Worm (Caenorhabditis elegans) whole organism, young adult: ENCODE results near the gene R08C7.4.

Source experiments
- C17E4.6 ChIP-seq: fragments of 200-800 bp; sonication (Bioruptor generic); IDR thresholded peaks from 2 replicates; pipeline ENCODE4 v1.3.6; 2022; ENCODE audit warnings: missing genetic modification reagents, missing genetic modification characterization, missing compliant biosample characterization
- D2030.7 ChIP-seq: fragments of 200-800 bp; sonication (Bioruptor generic); IDR thresholded peaks from 2 replicates; pipeline ENCODE4 v1.3.6; 2022; ENCODE audit warnings: missing genetic modification reagents, missing genetic modification characterization, missing compliant biosample characterization
- F22D6.2 ChIP-seq: sonication (generic microtip); optimal IDR thresholded peaks from 2 replicates; lab custom pipeline; 2016; ENCODE audit warnings: mild to moderate bottlenecking, missing genetic modification characterization, missing compliant biosample characterization
- F33H1.4 ChIP-seq: fragments of 200-800 bp; sonication (Bioruptor generic); IDR thresholded peaks from 2 replicates; pipeline ENCODE4 v1.3.6; 2022; ENCODE audit warnings: missing genetic modification reagents, missing genetic modification characterization, missing compliant biosample characterization
- F39B2.1 ChIP-seq: fragments of 200-800 bp; sonication (Bioruptor generic); IDR thresholded peaks from 2 replicates; pipeline ENCODE4 v1.3.6; 2022; ENCODE audit warnings: missing genetic modification reagents, missing genetic modification characterization, missing compliant biosample characterization
- F49E8.2 ChIP-seq: sonication (generic microtip); optimal IDR thresholded peaks from 3 replicates; lab custom pipeline; 2017; ENCODE audit warnings: missing genetic modification characterization, mild to moderate bottlenecking, missing compliant biosample characterization, antibody characterized with exemption, moderate library complexity; ENCODE audit not compliant: insufficient read depth
- F55B11.4 ChIP-seq: sonication (generic microtip); optimal IDR thresholded peaks from 2 replicates; lab custom pipeline; 2016; ENCODE audit warnings: missing compliant biosample characterization, missing genetic modification characterization, borderline replicate concordance; ENCODE audit not compliant: insufficient read depth
- F57A8.1 ChIP-seq: fragments of 200-800 bp; sonication (Bioruptor generic); optimal IDR thresholded peaks from 2 replicates; lab custom pipeline; 2018; ENCODE audit warnings: mild to moderate bottlenecking, missing genetic modification characterization, moderate library complexity, missing compliant biosample characterization
- F57C9.4 ChIP-seq: sonication (generic microtip); optimal IDR thresholded peaks from 2 replicates; lab custom pipeline; 2017; ENCODE audit warnings: mild to moderate bottlenecking, missing genetic modification characterization, missing compliant biosample characterization
- K11D2.4 ChIP-seq: fragments of 200-800 bp; sonication (Bioruptor generic); IDR thresholded peaks from 2 replicates; pipeline ENCODE4 v1.3.6; 2022; ENCODE audit warnings: missing genetic modification reagents, missing genetic modification characterization, missing compliant biosample characterization
- K12H6.12 ChIP-seq: fragments of 200-800 bp; sonication (Bioruptor generic); optimal IDR thresholded peaks from 2 replicates; lab custom pipeline; 2018; ENCODE audit warnings: mild to moderate bottlenecking, missing genetic modification characterization, missing compliant biosample characterization
- T26A5.8 ChIP-seq: sonication (generic microtip); optimal IDR thresholded peaks from 2 replicates; lab custom pipeline; 2016; ENCODE audit warnings: missing genetic modification characterization, missing compliant biosample characterization
- Y53F4B.3 ChIP-seq: fragments of 200-800 bp; sonication (Bioruptor generic); IDR thresholded peaks from 2 replicates; pipeline ENCODE4 v1.3.6; 2022; ENCODE audit warnings: missing genetic modification reagents, missing genetic modification characterization, missing compliant biosample characterization
- Y53G8AR.9 ChIP-seq: fragments of 200-800 bp; sonication (Bioruptor generic); conservative IDR thresholded peaks from 2 replicates; pipeline ENCODE4 v1.3.6; 2022; ENCODE audit warnings: missing genetic modification reagents, missing genetic modification characterization, missing compliant biosample characterization
- Y67H2A.10 ChIP-seq: fragments of 200-800 bp; sonication (Bioruptor generic); conservative IDR thresholded peaks from 2 replicates; pipeline ENCODE4 v1.3.6; 2022; ENCODE audit warnings: missing genetic modification reagents, missing genetic modification characterization, missing compliant biosample characterization
- Y95B8A.8 ChIP-seq: fragments of 200-800 bp; sonication (Bioruptor generic); IDR thresholded peaks from 2 replicates; pipeline ENCODE4 v1.3.6; 2022; ENCODE audit warnings: missing genetic modification reagents, missing genetic modification characterization, missing compliant biosample characterization
- aptf-3 ChIP-seq: fragments of 200-800 bp; sonication (Bioruptor generic); IDR thresholded peaks from 2 replicates; pipeline ENCODE4 v1.3.6; 2022; ENCODE audit warnings: missing genetic modification characterization, missing compliant biosample characterization
- attf-5 ChIP-seq: fragments of 200-800 bp; sonication (Bioruptor generic); optimal IDR thresholded peaks from 2 replicates; lab custom pipeline; 2018; ENCODE audit warnings: mild to moderate bottlenecking, missing genetic modification characterization, missing compliant biosample characterization
- ceh-100 ChIP-seq: fragments of 200-800 bp; sonication (Bioruptor generic); IDR thresholded peaks from 2 replicates; pipeline ENCODE4 v1.3.6; 2022; ENCODE audit warnings: missing genetic modification reagents, missing genetic modification characterization, missing compliant biosample characterization
- ceh-27 ChIP-seq: fragments of 200-800 bp; sonication (Bioruptor generic); optimal IDR thresholded peaks from 2 replicates; lab custom pipeline; 2018; ENCODE audit warnings: mild to moderate bottlenecking, missing genetic modification characterization, moderate library complexity, missing compliant biosample characterization
- ceh-58 ChIP-seq: fragments of 200-800 bp; sonication (Bioruptor generic); IDR thresholded peaks from 2 replicates; pipeline ENCODE4 v1.3.6; 2022; ENCODE audit warnings: missing genetic modification characterization, missing compliant biosample characterization
- ceh-91 ChIP-seq: fragments of 200-800 bp; sonication (Bioruptor generic); IDR thresholded peaks from 2 replicates; pipeline ENCODE4 v1.3.6; 2022; ENCODE audit warnings: missing genetic modification reagents, missing genetic modification characterization, missing compliant biosample characterization
- chd-7 ChIP-seq: sonication (generic microtip); optimal IDR thresholded peaks from 2 replicates; lab custom pipeline; 2016; ENCODE audit warnings: mild to moderate bottlenecking, missing genetic modification characterization, moderate library complexity, missing compliant biosample characterization
- die-1 ChIP-seq: sonication (generic microtip); optimal IDR thresholded peaks from 2 replicates; lab custom pipeline; 2016; ENCODE audit warnings: missing genotype, mild to moderate bottlenecking, missing genetic modification characterization, missing compliant biosample characterization
- dox-1 ChIP-seq: fragments of 200-800 bp; sonication (Bioruptor generic); IDR thresholded peaks from 2 replicates; pipeline ENCODE4 v1.3.6; 2022; ENCODE audit warnings: missing genetic modification reagents, missing genetic modification characterization, missing compliant biosample characterization
- dpl-1 ChIP-seq: fragments of 150-350 bp; optimal IDR thresholded peaks from 2 replicates; lab custom pipeline; 2014; ENCODE audit warnings: missing biosample characterization, missing genetic modification reagents, missing genetic modification characterization
- ekl-4 ChIP-seq: fragments of 200-800 bp; sonication (Bioruptor generic); IDR thresholded peaks from 2 replicates; pipeline ENCODE4 v1.3.6; 2022; ENCODE audit warnings: missing genetic modification reagents, missing genetic modification characterization, missing compliant biosample characterization
- ets-4 ChIP-seq: fragments of 200-800 bp; sonication (Bioruptor generic); optimal IDR thresholded peaks from 2 replicates; lab custom pipeline; 2018; ENCODE audit warnings: mild to moderate bottlenecking, missing genetic modification characterization, missing compliant biosample characterization
- gei-17 ChIP-seq: fragments of 200-800 bp; sonication (Bioruptor generic); optimal IDR thresholded peaks from 2 replicates; lab custom pipeline; 2018; ENCODE audit warnings: mild to moderate bottlenecking, missing genetic modification characterization, missing compliant biosample characterization
- hlh-12 ChIP-seq: sonication (generic microtip); optimal IDR thresholded peaks from 2 replicates; lab custom pipeline; 2016; ENCODE audit warnings: missing genetic modification characterization, missing compliant biosample characterization
- lin-26 ChIP-seq: fragments of 200-800 bp; sonication (Bioruptor generic); IDR thresholded peaks from 2 replicates; pipeline ENCODE4 v1.3.6; 2022; ENCODE audit warnings: missing genetic modification reagents, missing genetic modification characterization, missing compliant biosample characterization
- lin-35 ChIP-seq, 3 experiments: fragments of 150-350 bp in 2 of 3; sonication (generic microtip) in 1 of 3; optimal IDR thresholded peaks; 2 replicates each; lab custom pipeline; 2014 to 2018; ENCODE audit warnings: missing biosample characterization in 3 of 3, missing genetic modification characterization in 3 of 3, missing genetic modification reagents in 3 of 3
- lin-54 ChIP-seq: fragments of 200-800 bp; sonication (Bioruptor generic); optimal IDR thresholded peaks from 2 replicates; lab custom pipeline; 2018; ENCODE audit warnings: mild to moderate bottlenecking, missing genetic modification characterization, missing compliant biosample characterization
- lsl-1 ChIP-seq: fragments of 200-800 bp; sonication (Bioruptor generic); optimal IDR thresholded peaks from 2 replicates; lab custom pipeline; 2018; ENCODE audit warnings: mild to moderate bottlenecking, missing genetic modification characterization, moderate library complexity, missing compliant biosample characterization
- madf-10 ChIP-seq: sonication (generic microtip); optimal IDR thresholded peaks from 2 replicates; lab custom pipeline; 2016; ENCODE audit warnings: mild to moderate bottlenecking, missing genetic modification characterization, missing compliant biosample characterization
- madf-3 ChIP-seq: fragments of 200-800 bp; sonication (Bioruptor generic); IDR thresholded peaks from 2 replicates; pipeline ENCODE4 v1.3.6; 2022; ENCODE audit warnings: missing genetic modification reagents, missing genetic modification characterization, missing compliant biosample characterization
- mcd-1 ChIP-seq: fragments of 200-800 bp; sonication (Bioruptor generic); IDR thresholded peaks from 2 replicates; pipeline ENCODE4 v1.3.6; 2022; ENCODE audit warnings: missing genetic modification reagents, missing genetic modification characterization, missing compliant biosample characterization
- mxl-1 ChIP-seq: sonication (generic microtip); optimal IDR thresholded peaks from 2 replicates; lab custom pipeline; 2016; ENCODE audit warnings: missing genetic modification characterization, missing compliant biosample characterization
- nhr-120 ChIP-seq: fragments of 200-800 bp; sonication (Bioruptor generic); IDR thresholded peaks from 2 replicates; pipeline ENCODE4 v1.3.6; 2022; ENCODE audit warnings: missing genetic modification characterization, missing compliant biosample characterization
- nhr-179 ChIP-seq: sonication (generic microtip); optimal IDR thresholded peaks from 2 replicates; lab custom pipeline; 2016; ENCODE audit warnings: mild to moderate bottlenecking, missing genetic modification characterization, missing compliant biosample characterization
- nhr-27 ChIP-seq: fragments of 200-800 bp; sonication (Bioruptor generic); optimal IDR thresholded peaks from 2 replicates; lab custom pipeline; 2018; ENCODE audit warnings: mild to moderate bottlenecking, missing genetic modification characterization, moderate library complexity, missing compliant biosample characterization
- nhr-90 ChIP-seq: sonication (generic microtip); optimal IDR thresholded peaks from 2 replicates; lab custom pipeline; 2016; ENCODE audit warnings: missing genotype, mild to moderate bottlenecking, missing genetic modification characterization, missing compliant biosample characterization
- rcor-1 ChIP-seq: fragments of 200-800 bp; sonication (Bioruptor generic); IDR thresholded peaks from 2 replicates; pipeline ENCODE4 v1.3.6; 2022; ENCODE audit warnings: missing genetic modification reagents, missing genetic modification characterization, missing compliant biosample characterization
- repo-1 ChIP-seq: sonication (generic microtip); optimal IDR thresholded peaks from 2 replicates; lab custom pipeline; 2017; ENCODE audit warnings: mild to moderate bottlenecking, missing genetic modification characterization, missing compliant biosample characterization
- rpc-1 ChIP-seq, 2 experiments: fragments of 150-350 bp in 1 of 2; sonication (generic microtip) in 1 of 2; optimal IDR thresholded peaks; 2 replicates each; lab custom pipeline; 2014 to 2018; ENCODE audit warnings: missing biosample characterization in 1 of 2, missing genetic modification characterization in 1 of 2, missing genetic modification reagents in 1 of 2, missing genotype in 1 of 2
- sdz-38 ChIP-seq: sonication (generic microtip); optimal IDR thresholded peaks from 2 replicates; lab custom pipeline; 2016; ENCODE audit warnings: missing genotype, missing genetic modification characterization, missing compliant biosample characterization
- snpc-3.4 ChIP-seq: sonication (generic microtip); optimal IDR thresholded peaks from 2 replicates; lab custom pipeline; 2017; ENCODE audit warnings: missing genetic modification characterization, mild to moderate bottlenecking, missing compliant biosample characterization, antibody characterized with exemption, moderate library complexity, missing genotype, missing genetic modification reagents
- tbp1 ChIP-seq: fragments of 200-800 bp; sonication (Bioruptor generic); optimal IDR thresholded peaks from 2 replicates; lab custom pipeline; 2018; ENCODE audit warnings: mild to moderate bottlenecking, missing genetic modification characterization, missing compliant biosample characterization
- ztf-6 ChIP-seq: fragments of 200-800 bp; sonication (Bioruptor generic); IDR thresholded peaks from 2 replicates; pipeline ENCODE4 v1.3.6; 2022; ENCODE audit warnings: missing genetic modification reagents, missing genetic modification characterization, missing compliant biosample characterization

The R08C7.4 gene

DNA sequence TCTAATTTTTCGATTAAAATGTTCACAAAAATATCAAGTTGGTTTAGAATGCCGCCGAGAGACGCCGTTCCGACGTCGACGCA is 12.3 kb downstream of the R08C7.4 start, which contains the start of gene chat-1:
Gene chat-1, plus strand, starts transcription at position 48 of the 83 bp plus-strand sequence.
- TF ChIP-seq K11D2.4 (GFP tag; lab: Robert Waterston, UW) (no peak), chd-7 (tag; lab: Kevin White, UChicago) (no peak)

DNA sequence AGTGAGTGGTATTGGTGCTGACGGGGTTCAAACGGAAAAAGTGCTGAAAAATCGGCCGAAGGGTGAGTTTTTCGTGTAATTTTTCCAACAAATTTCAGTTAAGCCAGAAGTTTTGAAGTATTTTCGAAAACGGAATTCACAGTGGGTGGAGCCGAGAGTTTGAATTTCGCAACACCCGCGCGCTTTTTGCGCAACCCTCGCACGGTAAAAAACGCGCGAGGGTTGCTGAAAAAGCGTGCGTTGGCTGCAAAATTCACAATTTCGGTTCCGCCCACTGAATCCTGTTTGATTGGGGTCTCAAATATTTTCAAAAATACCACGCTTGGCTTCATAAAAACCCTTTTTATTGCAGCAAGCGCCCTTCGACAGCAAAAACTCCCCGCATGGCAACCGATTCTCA is 12.5 kb downstream of the R08C7.4 start:
- TF ChIP-seq K12H6.12 (no peak), F57A8.1 (GFP tag; lab: Kevin White, UChicago) (no peak), tbp1 (GFP tag; lab: Kevin White, UChicago) (no peak), D2030.7 (peak; percentile 44), F55B11.4 (tag; lab: Kevin White, UChicago) (no peak), F39B2.1 (GFP tag; lab: Robert Waterston, UW) (0 out of 2 replicates have a peak, but pooled peaks have one; percentile 12), ceh-58 (no peak), dox-1 (GFP tag; lab: Robert Waterston, UW) (peak; percentile 43; the same call in 1 of the 2 replicates), ceh-27 (GFP tag; lab: Kevin White, UChicago) (no peak), F57C9.4 (tag; lab: Kevin White, UChicago) (no peak), gei-17 (no peak), hlh-12 (no peak), snpc-3.4 (no peak), aptf-3 (GFP tag; lab: Robert Waterston, UW) (no peak), madf-10 (no peak), die-1 (tag; lab: Kevin White, UChicago) (no peak), rcor-1 (peak; percentile 18; the same call in 1 of the 2 replicates), F33H1.4 (GFP tag; lab: Robert Waterston, UW) (peak; percentile 66), Y53F4B.3 (GFP tag; lab: Robert Waterston, UW) (no peak), C17E4.6 (no peak), lin-54 (GFP tag; lab: Kevin White, UChicago) (peak; percentile 54), ekl-4 (GFP tag; lab: Robert Waterston, UW) (no peak), ceh-91 (GFP tag; lab: Robert Waterston, UW) (0 out of 2 replicates have a peak, but pooled peaks have one; percentile 35), Y95B8A.8 (GFP tag; lab: Robert Waterston, UW) (no peak), nhr-27 (tag; lab: Kevin White, UChicago) (no peak), nhr-120 (GFP tag; lab: Robert Waterston, UW) (no peak), ztf-6 (GFP tag; lab: Robert Waterston, UW) (no peak), lin-35 (GFP tag; optimal IDR thresholded peaks at IDR 0.05; lab: Kevin White, UChicago) (no peak), nhr-90 (tag; lab: Kevin White, UChicago) (no peak), dpl-1 (GFP tag; lab: Kevin White, UChicago) (peak; percentile 30), attf-5 (no peak), F22D6.2 (tag; lab: Kevin White, UChicago) (no peak), Y53G8AR.9 (GFP tag; lab: Robert Waterston, UW) (no peak), nhr-179 (tag; lab: Kevin White, UChicago) (no peak), lsl-1 (GFP tag; lab: Kevin White, UChicago) (peak; percentile 58), rpc-1 (optimal IDR thresholded peaks at IDR 0.05; lab: Kevin White, UChicago) (peak; percentile 19), rpc-1 (tag; optimal IDR thresholded peaks at IDR 0.05; lab: Kevin White, UChicago) (no peak), T26A5.8 (no peak), mcd-1 (GFP tag; lab: Robert Waterston, UW) (0 out of 2 replicates have a peak, but pooled peaks have one; percentile 42), mxl-1 (tag; lab: Kevin White, UChicago) (no peak), ceh-100 (GFP tag; lab: Robert Waterston, UW) (no peak), Y67H2A.10 (GFP tag; lab: Robert Waterston, UW) (no peak), ets-4 (GFP tag; lab: Kevin White, UChicago) (no peak), repo-1 (tag; lab: Kevin White, UChicago) (no peak), lin-26 (GFP tag; lab: Robert Waterston, UW) (peak; percentile 37; the same call in 1 of the 2 replicates), madf-3 (GFP tag; lab: Robert Waterston, UW) (no peak), sdz-38 (tag; lab: Kevin White, UChicago) (no peak), F49E8.2 (peak; percentile 53)
